Fruit fly (Drosophila melanogaster): ENCODE data around the gene pb.

DNA sequence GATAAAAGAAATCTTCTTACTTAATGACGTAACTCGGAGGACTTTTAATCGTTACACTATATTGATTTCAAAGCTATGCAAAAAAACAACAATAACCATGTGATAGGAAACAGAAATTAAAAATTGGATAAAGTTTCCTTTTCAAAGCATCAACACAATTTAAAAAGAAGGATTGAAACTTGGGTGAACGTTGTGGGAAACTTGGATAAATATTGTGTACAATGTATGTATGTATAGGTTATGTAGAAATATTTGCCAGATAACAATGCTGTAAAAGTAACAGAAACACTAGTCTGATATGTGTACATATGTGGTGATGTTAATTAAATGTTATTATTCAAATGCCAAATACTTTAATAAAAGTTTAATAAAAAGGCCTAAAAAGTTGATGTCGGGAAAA, 35.5 kb downstream of the pb start:
- no peak for TF ChIP-seq Dll (optimal IDR thresholded peaks at IDR 0.05)
- no peak for TF ChIP-seq EcR (GFP tag; optimal IDR thresholded peaks at IDR 0.05)

Measured in whole organism.